Fruit fly (Drosophila melanogaster) whole organism, prepupa: ENCODE measurements around the gene PGRP-LC.

Experiments
- Blimp-1 ChIP-seq: fragments of 200-800 bp; sonication (Bioruptor generic); optimal IDR thresholded peaks from 3 replicates; lab custom pipeline; 2017; ENCODE audit warnings: missing biosample characterization, missing genetic modification characterization, mild to moderate bottlenecking, moderate library complexity, missing genetic modification reagents
- CG16779 ChIP-seq: fragments of 200-800 bp; sonication (Bioruptor generic); optimal IDR thresholded peaks from 3 replicates; lab custom pipeline; 2017; ENCODE audit warnings: missing biosample characterization, mild to moderate bottlenecking, missing genetic modification characterization
- CG6854 ChIP-seq: fragments of 200-800 bp; sonication (Bioruptor generic); optimal IDR thresholded peaks from 2 replicates; lab custom pipeline; 2017; ENCODE audit warnings: missing biosample characterization, mild to moderate bottlenecking, missing genetic modification characterization
- Ets21C ChIP-seq: fragments of 200-800 bp; sonication (Bioruptor generic); optimal IDR thresholded peaks from 3 replicates; lab custom pipeline; 2016; ENCODE audit warnings: missing biosample characterization, missing genetic modification characterization
- Ets96B ChIP-seq: fragments of 200-800 bp; optimal IDR thresholded peaks from 2 replicates; lab custom pipeline; 2019; ENCODE audit warnings: missing biosample characterization, mild to moderate bottlenecking, missing genetic modification characterization, moderate library complexity
- Gug ChIP-seq: fragments of 200-800 bp; sonication (Bioruptor generic); IDR thresholded peaks from 2 replicates; pipeline ENCODE4 v1.3.6; 2022; ENCODE audit warnings: missing biosample characterization, missing genetic modification characterization
- Hr39 ChIP-seq: fragments of 200-800 bp; sonication (Bioruptor generic); optimal IDR thresholded peaks from 2 replicates; lab custom pipeline; 2016; ENCODE audit warnings: missing biosample characterization, missing genetic modification characterization
- OdsH ChIP-seq: fragments of 200-800 bp; sonication (Bioruptor generic); optimal IDR thresholded peaks from 3 replicates; lab custom pipeline; 2016; ENCODE audit warnings: missing biosample characterization, missing genetic modification characterization
- Sox102F ChIP-seq: fragments of 200-800 bp; sonication (Bioruptor generic); optimal IDR thresholded peaks from 2 replicates; lab custom pipeline; 2016; ENCODE audit warnings: missing biosample characterization, mild to moderate bottlenecking, missing genetic modification characterization
- Sox15 ChIP-seq: fragments of 200-800 bp; sonication (Bioruptor generic); optimal IDR thresholded peaks from 3 replicates; lab custom pipeline; 2016; ENCODE audit warnings: missing biosample characterization, missing genetic modification characterization
- esn ChIP-seq: fragments of 200-800 bp; sonication (Bioruptor generic); optimal IDR thresholded peaks from 2 replicates; lab custom pipeline; 2016; ENCODE audit warnings: missing biosample characterization, mild to moderate bottlenecking, missing genetic modification characterization, moderate library complexity
- fd59A ChIP-seq: fragments of 200-800 bp; sonication (Bioruptor generic); optimal IDR thresholded peaks from 2 replicates; lab custom pipeline; 2017; ENCODE audit warnings: missing biosample characterization, mild to moderate bottlenecking, missing genetic modification characterization, missing genetic modification reagents
- fkh ChIP-seq: fragments of 200-800 bp; sonication (Bioruptor generic); optimal IDR thresholded peaks from 3 replicates; lab custom pipeline; 2017; ENCODE audit warnings: missing biosample characterization, mild to moderate bottlenecking, missing genetic modification characterization, moderate library complexity
- net ChIP-seq: fragments of 200-800 bp; sonication (Bioruptor generic); optimal IDR thresholded peaks from 3 replicates; lab custom pipeline; 2016; ENCODE audit warnings: missing biosample characterization, missing genetic modification characterization

DNA sequence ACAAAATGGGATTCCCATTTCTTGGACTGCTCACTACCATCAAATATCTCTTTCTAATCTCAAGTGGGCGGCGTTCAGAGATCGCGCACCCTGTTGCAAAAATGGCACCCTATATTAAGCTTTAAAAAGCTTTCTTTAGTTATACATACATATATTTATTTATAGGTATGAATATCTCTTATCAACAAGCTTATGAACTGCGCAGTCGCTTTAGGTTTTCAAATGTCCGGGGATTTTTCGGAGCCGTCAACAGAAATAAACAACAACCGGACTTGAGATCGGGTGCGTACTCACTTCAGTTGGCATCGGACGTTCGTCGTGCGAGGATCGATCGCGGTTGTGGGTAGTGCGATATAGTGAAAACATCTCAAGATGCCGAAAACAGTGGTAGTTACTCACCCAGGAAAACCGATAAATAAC lies 10.7 kb downstream of the PGRP-LC start, which contains the start of gene PGRP-LF:
- TF ChIP-seq CG16779 (tag; lab: Kevin White, UChicago) = peak; percentile 58
- TF ChIP-seq OdsH (GFP tag; lab: Kevin White, UChicago) = peak; percentile 38
- TF ChIP-seq Ets21C (GFP tag; lab: Kevin White, UChicago) = no peak
- TF ChIP-seq Ets96B (tag; lab: Kevin White, UChicago) = no peak
- TF ChIP-seq Sox15 (GFP tag; lab: Kevin White, UChicago) = no peak
- TF ChIP-seq CG6854 (GFP tag; lab: Kevin White, UChicago) = no peak
- no peak for TF ChIP-seq Gug (GFP tag; lab: Robert Waterston, UW)
- TF ChIP-seq fd59A (GFP tag; lab: Kevin White, UChicago) = no peak
- peak; percentile 37 for TF ChIP-seq esn (GFP tag; lab: Kevin White, UChicago)
- TF ChIP-seq Hr39 (GFP tag; lab: Kevin White, UChicago) = no peak
- TF ChIP-seq Blimp-1 (GFP tag; lab: Kevin White, UChicago) = no peak
- no peak for TF ChIP-seq net (GFP tag; lab: Kevin White, UChicago)
- TF ChIP-seq fkh (GFP tag; lab: Kevin White, UChicago) = peak; percentile 80
- TF ChIP-seq Sox102F (GFP tag; lab: Kevin White, UChicago) = peak; percentile 21
